Worm (Caenorhabditis elegans) whole organism, L3 larva: ENCODE data around the gene cest-7.

Experiments
- ama-1 ChIP-seq: fragments of 150-350 bp; optimal IDR thresholded peaks from 2 replicates; lab custom pipeline; 2018
- elt-1 ChIP-seq: fragments of 150-350 bp; optimal IDR thresholded peaks from 2 replicates; lab custom pipeline; 2014; ENCODE audit warnings: missing biosample characterization, missing genetic modification characterization
- elt-3 ChIP-seq, 3 experiments: fragments of 150-350 bp in 1 of 3; sonication (generic microtip) in 2 of 3; optimal IDR thresholded peaks; 2 replicates in 2 of 3; 4 replicates in 1 of 3; lab custom pipeline; 2014 to 2017; ENCODE audit warnings: missing biosample characterization in 3 of 3, missing genetic modification characterization in 3 of 3
- fkh-10 ChIP-seq: sonication (generic microtip); optimal IDR thresholded peaks from 2 replicates; lab custom pipeline; 2017; ENCODE audit warnings: missing biosample characterization, missing genetic modification reagents, missing genetic modification characterization
- fos-1 ChIP-seq: fragments of 150-350 bp; optimal IDR thresholded peaks from 2 replicates; lab custom pipeline; 2014; ENCODE audit warnings: missing biosample characterization, missing genetic modification characterization
- jun-1 ChIP-seq: fragments of 150-350 bp; optimal IDR thresholded peaks from 2 replicates; lab custom pipeline; 2014; ENCODE audit warnings: missing biosample characterization, missing genetic modification reagents, missing genetic modification characterization
- lin-15B ChIP-seq: fragments of 150-350 bp; optimal IDR thresholded peaks from 2 replicates; lab custom pipeline; 2014; ENCODE audit warnings: missing biosample characterization, missing genetic modification characterization
- lin-39 ChIP-seq: fragments of 150-350 bp; optimal IDR thresholded peaks from 2 replicates; lab custom pipeline; 2018; ENCODE audit warnings: missing biosample characterization, missing genetic modification reagents, missing genetic modification characterization
- mdl-1 ChIP-seq: fragments of 150-350 bp; optimal IDR thresholded peaks from 2 replicates; lab custom pipeline; 2014; ENCODE audit warnings: missing biosample characterization, missing genetic modification characterization
- nhr-237 ChIP-seq: fragments of 150-350 bp; optimal IDR thresholded peaks from 2 replicates; lab custom pipeline; 2014; ENCODE audit warnings: missing biosample characterization, missing genetic modification characterization
- nhr-25 ChIP-seq: sonication (generic microtip); optimal IDR thresholded peaks from 2 replicates; lab custom pipeline; 2017; ENCODE audit warnings: missing biosample characterization, missing genetic modification characterization
- nhr-76 ChIP-seq: fragments of 150-350 bp; sonication (generic microtip); optimal IDR thresholded peaks from 5 replicates; lab custom pipeline; 2014; ENCODE audit warnings: missing biosample characterization, missing genetic modification characterization
- snpc-4 ChIP-seq: fragments of 150-350 bp; optimal IDR thresholded peaks from 2 replicates; lab custom pipeline; 2014; ENCODE audit warnings: missing biosample characterization, missing genetic modification characterization
- zag-1 ChIP-seq: fragments of 150-350 bp; optimal IDR thresholded peaks from 2 replicates; lab custom pipeline; 2014; ENCODE audit warnings: missing biosample characterization, missing genetic modification characterization

DNA sequence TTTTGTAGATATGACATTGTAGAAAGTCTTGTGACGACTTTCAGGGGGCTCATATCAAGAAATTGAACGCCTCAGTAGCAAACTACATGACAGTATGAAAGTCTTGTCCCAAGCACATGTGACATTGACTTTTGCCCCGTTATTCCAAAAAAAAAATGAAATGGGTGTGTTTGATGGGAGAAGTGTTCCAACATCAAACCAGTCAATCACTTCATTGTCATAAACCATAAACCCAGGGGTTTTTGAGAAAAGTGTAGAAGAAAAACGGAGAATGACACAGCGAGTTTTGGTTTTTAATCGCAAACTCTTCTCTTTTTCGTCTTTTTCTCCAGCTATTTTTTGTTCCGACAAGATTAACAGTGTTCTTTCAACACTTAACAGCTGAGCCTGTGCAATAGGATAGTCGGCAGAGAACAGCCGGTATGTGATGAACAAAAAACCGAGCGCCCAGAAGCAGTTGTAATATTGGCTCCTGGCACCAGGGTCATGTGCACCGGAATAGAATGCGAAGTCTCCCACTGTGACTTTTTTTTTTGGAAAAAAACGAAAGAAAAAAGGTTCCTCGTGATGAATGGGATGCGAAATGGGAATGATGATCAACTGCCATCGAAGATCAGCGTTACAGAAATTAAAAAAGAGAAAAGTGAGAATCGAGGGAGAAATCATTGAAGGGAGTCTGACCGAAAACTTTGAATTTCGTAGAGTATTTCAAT lies 43.7 kb upstream of the cest-7 start:
- no peak for TF ChIP-seq jun-1
- no peak for TF ChIP-seq ama-1 (lab: Kevin White, UChicago)
- TF ChIP-seq nhr-25 (tag; lab: Kevin White, UChicago), result no peak
- TF ChIP-seq snpc-4 (tag; lab: Kevin White, UChicago), result no peak
- TF ChIP-seq mdl-1 (tag; lab: Kevin White, UChicago), result no peak
- no peak for TF ChIP-seq nhr-237
- TF ChIP-seq zag-1 (tag; lab: Kevin White, UChicago), result no peak
- no peak for TF ChIP-seq fkh-10
- no peak for TF ChIP-seq nhr-76 (tag; lab: Kevin White, UChicago)
- no peak for TF ChIP-seq lin-39
- no peak for TF ChIP-seq elt-1 (tag; lab: Kevin White, UChicago)
- no peak for TF ChIP-seq fos-1 (tag; lab: Kevin White, UChicago)
- no peak for TF ChIP-seq elt-3 (tag; optimal IDR thresholded peaks at IDR 0.05; lab: Kevin White, UChicago)
- TF ChIP-seq lin-15B (tag; lab: Kevin White, UChicago), result no peak
